Worm (Caenorhabditis elegans): ENCODE measurements around the gene gna-1.

gna-1 gene

ce11 chrV:10357467-10357953 is 37.6 kb upstream of the gna-1 start, which contains the start of gene ceeh-2:
Gene ceeh-2 (minus strand): TSS chrV:10357903.
- TF ChIP-seq pha-4 (tag; optimal IDR thresholded peaks at IDR 0.05), result no peak
- TF ChIP-seq ces-1 (GFP tag; optimal IDR thresholded peaks at IDR 0.05), result no peak
- TF ChIP-seq bed-3 (GFP tag; optimal IDR thresholded peaks at IDR 0.05), result no peak
- TF ChIP-seq nhr-76 (tag; optimal IDR thresholded peaks at IDR 0.05), result no peak
- TF ChIP-seq ceh-83 (GFP tag; optimal IDR thresholded peaks at IDR 0.05), result no peak
- TF ChIP-seq sem-2 (GFP tag; optimal IDR thresholded peaks at IDR 0.05), result no peak
- TF ChIP-seq nhr-2 (tag; optimal IDR thresholded peaks at IDR 0.05), result no peak
- TF ChIP-seq lin-13 (tag; optimal IDR thresholded peaks at IDR 0.05), result no peak
- TF ChIP-seq unc-39 (tag; optimal IDR thresholded peaks at IDR 0.05), result no peak
- TF ChIP-seq snpc-4 (tag; optimal IDR thresholded peaks at IDR 0.05), result no peak
- TF ChIP-seq cnd-1 (tag; optimal IDR thresholded peaks at IDR 0.05), result no peak

DNA sequence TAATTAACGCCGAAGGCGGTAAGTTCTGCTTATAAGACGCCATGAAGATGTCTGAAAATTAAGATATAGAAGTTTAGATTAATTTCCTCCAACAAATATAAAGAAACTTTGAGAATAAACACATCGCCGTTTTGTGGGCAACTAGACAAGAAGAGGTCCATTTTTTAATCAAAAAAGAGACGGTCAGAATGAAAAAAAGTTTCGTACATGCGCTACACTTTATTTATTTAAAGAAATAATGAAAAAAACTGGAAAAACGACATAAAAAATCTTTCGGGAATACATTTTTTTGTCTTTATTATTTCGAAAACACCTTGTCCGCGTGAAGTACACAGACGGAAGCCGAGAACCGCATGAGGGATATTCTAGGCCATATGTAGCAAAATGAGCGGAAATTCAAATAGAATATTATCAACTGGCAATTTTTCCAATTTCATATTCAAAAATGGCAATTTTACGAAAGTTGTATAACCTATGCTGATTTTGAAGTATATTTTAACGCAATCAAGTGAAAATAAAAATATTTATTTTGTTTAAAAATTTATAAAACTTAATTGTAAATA is 35.9 kb upstream of the gna-1 start, which contains the start of gene sluh-7:
TSS of gene sluh-7 (minus strand) at position 51 of the 563 bp plus-strand sequence.
- TF ChIP-seq sptf-1 (tag; optimal IDR thresholded peaks at IDR 0.05) (peak; percentile 66), ceh-39 (tag; optimal IDR thresholded peaks at IDR 0.05) (peak; percentile 42), mep-1 (tag; optimal IDR thresholded peaks at IDR 0.05) (peak; percentile 22), lin-13 (tag; optimal IDR thresholded peaks at IDR 0.05) (peak; percentile 29), lin-32 (GFP tag; optimal IDR thresholded peaks at IDR 0.05) (no peak), sem-2 (GFP tag; optimal IDR thresholded peaks at IDR 0.05) (no peak), ceh-83 (GFP tag; optimal IDR thresholded peaks at IDR 0.05) (peak; percentile 5), flh-1 (GFP tag; optimal IDR thresholded peaks at IDR 0.05) (no peak), hlh-1 (tag; optimal IDR thresholded peaks at IDR 0.05) (peak; percentile 1), lsy-2 (tag; optimal IDR thresholded peaks at IDR 0.05) (peak; percentile 72), nhr-237 (tag; optimal IDR thresholded peaks at IDR 0.05) (peak; percentile 62), ces-1 (GFP tag; optimal IDR thresholded peaks at IDR 0.05) (peak; percentile 55), drap-1 (GFP tag; optimal IDR thresholded peaks at IDR 0.05) (no peak), tbx-8 (GFP tag; optimal IDR thresholded peaks at IDR 0.05) (no peak), pha-4 (tag; optimal IDR thresholded peaks at IDR 0.05) (peak; percentile 49), ham-2 (GFP tag; optimal IDR thresholded peaks at IDR 0.05) (no peak), nhr-28 (tag; optimal IDR thresholded peaks at IDR 0.05) (no peak), unc-120 (tag; optimal IDR thresholded peaks at IDR 0.05; ENCODE audit: poor library complexity, severe bottlenecking) (peak; percentile 44)

ce11 chrV:10352928-10353427 is 33.0 kb upstream of the gna-1 start, which contains the start of gene nol-56:
Gene nol-56 (minus strand): TSS chrV:10352978.
- no peak for TF ChIP-seq ham-2 (GFP tag; optimal IDR thresholded peaks at IDR 0.05)
- TF ChIP-seq ces-1 (GFP tag; optimal IDR thresholded peaks at IDR 0.05), result peak; percentile 77
- peak; percentile 64 for TF ChIP-seq mep-1 (tag; optimal IDR thresholded peaks at IDR 0.05)
- no peak for TF ChIP-seq ceh-43 (GFP tag; optimal IDR thresholded peaks at IDR 0.05)
- TF ChIP-seq nhr-28 (tag; optimal IDR thresholded peaks at IDR 0.05), result no peak
- TF ChIP-seq hlh-1 (tag; optimal IDR thresholded peaks at IDR 0.05), result peak; percentile 53
- no peak for TF ChIP-seq M03D4.4 (tag; optimal IDR thresholded peaks at IDR 0.05)
- no peak for TF ChIP-seq flh-1 (GFP tag; optimal IDR thresholded peaks at IDR 0.05)
- TF ChIP-seq nhr-237 (tag; optimal IDR thresholded peaks at IDR 0.05), result peak; percentile 45
- TF ChIP-seq cnd-1 (tag; optimal IDR thresholded peaks at IDR 0.05), result no peak
- no peak for TF ChIP-seq unc-39 (tag; optimal IDR thresholded peaks at IDR 0.05)
- no peak for TF ChIP-seq sem-2 (GFP tag; optimal IDR thresholded peaks at IDR 0.05)
- peak; percentile 56 for TF ChIP-seq lin-13 (tag; optimal IDR thresholded peaks at IDR 0.05)
- TF ChIP-seq ceh-39 (tag; optimal IDR thresholded peaks at IDR 0.05), result peak; percentile 82
- peak; percentile 77 for TF ChIP-seq lsy-2 (tag; optimal IDR thresholded peaks at IDR 0.05)
- TF ChIP-seq nhr-12 (tag; optimal IDR thresholded peaks at IDR 0.05), result no peak
- no peak for TF ChIP-seq unc-62 (GFP tag; optimal IDR thresholded peaks at IDR 0.05)
- TF ChIP-seq ztf-11 (tag; optimal IDR thresholded peaks at IDR 0.05), result no peak
- no peak for TF ChIP-seq zip-8 (tag; optimal IDR thresholded peaks at IDR 0.05)
- TF ChIP-seq snpc-4 (tag; optimal IDR thresholded peaks at IDR 0.05), result no peak
- TF ChIP-seq ceh-83 (GFP tag; optimal IDR thresholded peaks at IDR 0.05), result no peak
- TF ChIP-seq drap-1 (GFP tag; optimal IDR thresholded peaks at IDR 0.05), result no peak
- no peak for TF ChIP-seq mab-5 (tag; optimal IDR thresholded peaks at IDR 0.05)
- TF ChIP-seq pha-4 (tag; optimal IDR thresholded peaks at IDR 0.05), result peak; percentile 49
- no peak for TF ChIP-seq nhr-76 (tag; optimal IDR thresholded peaks at IDR 0.05)

- TF ChIP-seq ces-1 (GFP tag; optimal IDR thresholded peaks at IDR 0.05), result no peak
- TF ChIP-seq nhr-2 (tag; optimal IDR thresholded peaks at IDR 0.05), result no peak
- TF ChIP-seq sem-2 (GFP tag; optimal IDR thresholded peaks at IDR 0.05), result no peak
- TF ChIP-seq mep-1 (tag; optimal IDR thresholded peaks at IDR 0.05), result no peak
Observed at ce11 chrV:10350054-10350453, 30.1 kb upstream of the gna-1 start, which contains the start of gene K07C5.9. Gene K07C5.9 (minus strand): TSS chrV:10350154.
